Fruit fly (Drosophila melanogaster) whole organism, embryonic: ENCODE data around the gene CG13676.
A peak's percentile ranks its signal among the peaks of the same experiment; 100 is the strongest.

Experiments used
- Asciz ChIP-seq: fragments of 200-800 bp; sonication (Bioruptor generic); optimal IDR thresholded peaks from 2 replicates; lab custom pipeline; 2017; ENCODE audit warnings: missing biosample characterization, mild to moderate bottlenecking, missing genetic modification characterization, missing genetic modification reagents
- Bdp1 ChIP-seq: fragments of 200-800 bp; sonication (Bioruptor generic); optimal IDR thresholded peaks from 3 replicates; lab custom pipeline; 2016; ENCODE audit warnings: missing biosample characterization, missing genetic modification characterization
- CG10431 ChIP-seq: fragments of 200-800 bp; sonication (Bioruptor generic); optimal IDR thresholded peaks from 3 replicates; lab custom pipeline; 2018; ENCODE audit warnings: missing biosample characterization, mild to moderate bottlenecking, missing genetic modification characterization
- CG11093 ChIP-seq: fragments of 200-800 bp; sonication (Bioruptor generic); IDR thresholded peaks from 3 replicates; pipeline ENCODE4 v1.3.6; 2022; ENCODE audit warnings: missing biosample characterization, missing genetic modification characterization
- CG12744 ChIP-seq: fragments of 200-800 bp; sonication (Bioruptor generic); optimal IDR thresholded peaks from 2 replicates; lab custom pipeline; 2016; ENCODE audit warnings: missing biosample characterization, missing genetic modification characterization
- CG12769 ChIP-seq: fragments of 200-800 bp; sonication (Bioruptor generic); optimal IDR thresholded peaks from 2 replicates; lab custom pipeline; 2019; ENCODE audit warnings: missing biosample characterization, mild to moderate bottlenecking, missing genetic modification characterization, moderate library complexity
- CG15514 ChIP-seq: fragments of 200-800 bp; sonication (Bioruptor generic); optimal IDR thresholded peaks from 3 replicates; lab custom pipeline; 2017; ENCODE audit warnings: missing biosample characterization, missing genetic modification characterization, mild to moderate bottlenecking, moderate library complexity, missing genetic modification reagents
- CG16779 ChIP-seq: fragments of 200-800 bp; sonication (Bioruptor generic); IDR thresholded peaks from 2 replicates; pipeline ENCODE4 v1.3.6; 2022; ENCODE audit warnings: missing biosample characterization, missing genetic modification characterization
- CG17186 ChIP-seq: fragments of 200-800 bp; sonication (Bioruptor generic); optimal IDR thresholded peaks from 3 replicates; lab custom pipeline; 2017; ENCODE audit warnings: missing biosample characterization, missing genetic modification reagents, missing genetic modification characterization
- CG17328 ChIP-seq: fragments of 200-800 bp; sonication (Bioruptor generic); IDR thresholded peaks from 2 replicates; pipeline ENCODE4 v1.3.6; 2022; ENCODE audit warnings: missing biosample characterization, missing genetic modification characterization
- CG1832 ChIP-seq: fragments of 200-800 bp; sonication (Bioruptor generic); optimal IDR thresholded peaks from 2 replicates; lab custom pipeline; 2017; ENCODE audit warnings: missing biosample characterization, mild to moderate bottlenecking, missing genetic modification characterization, inconsistent platforms
- CG33213 ChIP-seq: fragments of 200-800 bp; sonication (Bioruptor generic); optimal IDR thresholded peaks from 3 replicates; lab custom pipeline; 2016; ENCODE audit warnings: missing biosample characterization, missing genetic modification characterization
- CG3847 ChIP-seq: fragments of 200-800 bp; sonication (Bioruptor generic); IDR thresholded peaks from 2 replicates; pipeline ENCODE4 v1.3.6; 2022; ENCODE audit warnings: missing biosample characterization, missing genetic modification characterization
- CG42726 ChIP-seq: fragments of 200-800 bp; sonication (Bioruptor generic); IDR thresholded peaks from 2 replicates; pipeline ENCODE4 v1.3.6; 2022; ENCODE audit warnings: missing biosample characterization, missing genetic modification characterization; ENCODE audit not compliant: partially characterized antibody
- CG4707 ChIP-seq: fragments of 200-800 bp; sonication (Bioruptor generic); optimal IDR thresholded peaks from 2 replicates; lab custom pipeline; 2018; ENCODE audit warnings: missing biosample characterization, mild to moderate bottlenecking, missing genetic modification characterization, moderate library complexity
- CG4854 ChIP-seq: fragments of 200-800 bp; sonication (Bioruptor generic); optimal IDR thresholded peaks from 2 replicates; lab custom pipeline; 2016; ENCODE audit warnings: missing biosample characterization, missing genetic modification characterization, inconsistent platforms
- CG6175 ChIP-seq: fragments of 200-800 bp; sonication (Bioruptor generic); IDR thresholded peaks from 3 replicates; pipeline ENCODE4 v1.3.6; 2022; ENCODE audit warnings: missing biosample characterization, missing genetic modification characterization
- CG6791 ChIP-seq: fragments of 200-800 bp; sonication (Bioruptor generic); IDR thresholded peaks from 3 replicates; pipeline ENCODE4 v1.3.6; 2022; ENCODE audit warnings: missing biosample characterization, missing genetic modification characterization; ENCODE audit not compliant: partially characterized antibody
- CHES-1-like ChIP-seq: fragments of 200-800 bp; sonication (Bioruptor generic); optimal IDR thresholded peaks from 2 replicates; lab custom pipeline; 2016; ENCODE audit warnings: missing biosample characterization, missing genetic modification characterization
- D19B ChIP-seq: fragments of 200-800 bp; sonication (Bioruptor generic); optimal IDR thresholded peaks from 2 replicates; lab custom pipeline; 2017; ENCODE audit warnings: missing biosample characterization, mild to moderate bottlenecking, missing genetic modification characterization
- Dad ChIP-seq: fragments of 200-800 bp; sonication (Bioruptor generic); optimal IDR thresholded peaks from 3 replicates; lab custom pipeline; 2016; ENCODE audit warnings: missing biosample characterization, missing genetic modification characterization
- Dref ChIP-seq: fragments of 200-800 bp; sonication (Bioruptor generic); IDR thresholded peaks from 2 replicates; pipeline ENCODE4 v1.3.6; 2022; ENCODE audit warnings: missing biosample characterization, missing genetic modification characterization
- MESR4 ChIP-seq: fragments of 200-800 bp; sonication (Bioruptor generic); optimal IDR thresholded peaks from 2 replicates; lab custom pipeline; 2018; ENCODE audit warnings: missing biosample characterization, mild to moderate bottlenecking, missing genetic modification characterization, moderate library complexity
- Max ChIP-seq: fragments of 200-800 bp; sonication (Bioruptor generic); optimal IDR thresholded peaks from 2 replicates; lab custom pipeline; 2016; ENCODE audit warnings: missing biosample characterization, mild to moderate bottlenecking, missing genetic modification characterization
- Sin3A ChIP-seq: fragments of >200 bp; optimal IDR thresholded peaks from 2 replicates; lab custom pipeline; 2018
- YL-1 ChIP-seq: fragments of 200-800 bp; sonication (Bioruptor generic); optimal IDR thresholded peaks from 3 replicates; lab custom pipeline; 2017; ENCODE audit warnings: missing biosample characterization, mild to moderate bottlenecking, missing genetic modification characterization
- ac ChIP-seq: fragments of 200-800 bp; sonication (Bioruptor generic); optimal IDR thresholded peaks from 3 replicates; lab custom pipeline; 2017; ENCODE audit warnings: missing biosample characterization, mild to moderate bottlenecking, missing genetic modification characterization
- al ChIP-seq: fragments of 200-800 bp; sonication (Bioruptor generic); IDR thresholded peaks from 2 replicates; pipeline ENCODE4 v1.3.6; 2022; ENCODE audit warnings: missing biosample characterization, missing genetic modification characterization
- cg ChIP-seq: fragments of 200-800 bp; sonication (Bioruptor generic); optimal IDR thresholded peaks from 3 replicates; lab custom pipeline; 2019; ENCODE audit warnings: missing biosample characterization, mild to moderate bottlenecking, missing genetic modification characterization, moderate library complexity
- crc ChIP-seq: fragments of 200-800 bp; sonication (Bioruptor generic); optimal IDR thresholded peaks from 2 replicates; lab custom pipeline; 2016; ENCODE audit warnings: missing biosample characterization, missing genetic modification characterization
- emc ChIP-seq: fragments of 200-800 bp; sonication (Bioruptor generic); optimal IDR thresholded peaks from 2 replicates; lab custom pipeline; 2016; ENCODE audit warnings: missing biosample characterization, missing genetic modification characterization
- ems ChIP-seq: fragments of 200-800 bp; sonication (Bioruptor generic); optimal IDR thresholded peaks from 3 replicates; lab custom pipeline; 2016; ENCODE audit warnings: missing biosample characterization, missing genetic modification characterization
- esg ChIP-seq: fragments of 200-800 bp; sonication (Bioruptor generic); conservative IDR thresholded peaks from 2 replicates; pipeline ENCODE4 v1.3.6; 2022; ENCODE audit warnings: missing biosample characterization, missing genetic modification characterization
- fd102C ChIP-seq: fragments of 200-800 bp; sonication (Bioruptor generic); optimal IDR thresholded peaks from 2 replicates; lab custom pipeline; 2018; ENCODE audit warnings: missing biosample characterization, mild to moderate bottlenecking, missing genetic modification characterization, moderate library complexity
- hbn ChIP-seq: fragments of 200-800 bp; sonication (Bioruptor generic); IDR thresholded peaks from 2 replicates; pipeline ENCODE4 v1.3.6; 2022; ENCODE audit warnings: missing biosample characterization, missing genetic modification characterization; ENCODE audit not compliant: partially characterized antibody
- her ChIP-seq: fragments of 200-800 bp; sonication (Bioruptor generic); optimal IDR thresholded peaks from 2 replicates; lab custom pipeline; 2016; ENCODE audit warnings: missing biosample characterization, missing genetic modification characterization
- jumu ChIP-seq: fragments of 200-800 bp; sonication (Bioruptor generic); optimal IDR thresholded peaks from 3 replicates; lab custom pipeline; 2016; ENCODE audit warnings: missing biosample characterization, missing genetic modification characterization
- knrl ChIP-seq: fragments of 200-800 bp; sonication (Bioruptor generic); IDR thresholded peaks from 3 replicates; pipeline ENCODE4 v1.3.6; 2022; ENCODE audit warnings: missing biosample characterization, missing genetic modification characterization; ENCODE audit not compliant: partially characterized antibody
- nmo ChIP-seq: fragments of 200-800 bp; sonication (Bioruptor generic); optimal IDR thresholded peaks from 2 replicates; lab custom pipeline; 2018; ENCODE audit warnings: missing biosample characterization, mild to moderate bottlenecking, missing genetic modification characterization, moderate library complexity
- pros ChIP-seq: fragments of 200-800 bp; sonication (Bioruptor generic); optimal IDR thresholded peaks from 3 replicates; lab custom pipeline; 2019; ENCODE audit warnings: missing biosample characterization, mild to moderate bottlenecking, missing genetic modification characterization, moderate library complexity
- psq ChIP-seq: fragments of 200-800 bp; sonication (Bioruptor generic); optimal IDR thresholded peaks from 2 replicates; lab custom pipeline; 2017; ENCODE audit warnings: missing biosample characterization, missing genetic modification characterization
- row ChIP-seq: fragments of 200-800 bp; sonication (Bioruptor generic); IDR thresholded peaks from 3 replicates; pipeline ENCODE4 v1.3.6; 2022; ENCODE audit warnings: missing biosample characterization, missing genetic modification characterization
- sens ChIP-seq: fragments of 200-800 bp; sonication (Bioruptor generic); peaks from one replicate; lab custom pipeline; 2016; ENCODE audit warnings: missing biosample characterization, missing genetic modification characterization
- sima ChIP-seq: fragments of 200-800 bp; sonication (Bioruptor generic); optimal IDR thresholded peaks from 2 replicates; lab custom pipeline; 2016; ENCODE audit warnings: missing biosample characterization, missing genetic modification characterization
- sisA ChIP-seq: fragments of 200-800 bp; sonication (Bioruptor generic); IDR thresholded peaks from 2 replicates; pipeline ENCODE4 v1.3.6; 2022; ENCODE audit warnings: missing biosample characterization, missing genetic modification characterization
- stc ChIP-seq: fragments of 200-800 bp; sonication (Bioruptor generic); IDR thresholded peaks from 2 replicates; pipeline ENCODE4 v1.3.6; 2022; ENCODE audit warnings: missing biosample characterization, missing genetic modification characterization
- tap ChIP-seq: fragments of 200-800 bp; optimal IDR thresholded peaks from 3 replicates; lab custom pipeline; 2019; ENCODE audit warnings: missing biosample characterization, mild to moderate bottlenecking, missing genetic modification characterization, moderate library complexity
- tin ChIP-seq: fragments of 200-800 bp; sonication (Bioruptor generic); optimal IDR thresholded peaks from 3 replicates; lab custom pipeline; 2016; ENCODE audit warnings: missing biosample characterization, missing genetic modification characterization
- tna ChIP-seq: fragments of 200-800 bp; sonication (Bioruptor generic); IDR thresholded peaks from 2 replicates; pipeline ENCODE4 v1.3.6; 2022; ENCODE audit warnings: missing biosample characterization, missing genetic modification characterization; ENCODE audit not compliant: partially characterized antibody
- unpg ChIP-seq: fragments of 200-800 bp; sonication (Bioruptor generic); optimal IDR thresholded peaks from 3 replicates; lab custom pipeline; 2018; ENCODE audit warnings: missing biosample characterization, mild to moderate bottlenecking, missing genetic modification characterization, moderate library complexity
- vvl ChIP-seq: fragments of 200-800 bp; sonication (Bioruptor generic); IDR thresholded peaks from 2 replicates; pipeline ENCODE4 v1.3.6; 2022; ENCODE audit warnings: missing biosample characterization, missing genetic modification characterization
- zfh2 ChIP-seq: fragments of 200-800 bp; sonication (Bioruptor generic); optimal IDR thresholded peaks from 2 replicates; lab custom pipeline; 2016; ENCODE audit warnings: missing biosample characterization, missing genetic modification characterization

CG13676 gene

DNA sequence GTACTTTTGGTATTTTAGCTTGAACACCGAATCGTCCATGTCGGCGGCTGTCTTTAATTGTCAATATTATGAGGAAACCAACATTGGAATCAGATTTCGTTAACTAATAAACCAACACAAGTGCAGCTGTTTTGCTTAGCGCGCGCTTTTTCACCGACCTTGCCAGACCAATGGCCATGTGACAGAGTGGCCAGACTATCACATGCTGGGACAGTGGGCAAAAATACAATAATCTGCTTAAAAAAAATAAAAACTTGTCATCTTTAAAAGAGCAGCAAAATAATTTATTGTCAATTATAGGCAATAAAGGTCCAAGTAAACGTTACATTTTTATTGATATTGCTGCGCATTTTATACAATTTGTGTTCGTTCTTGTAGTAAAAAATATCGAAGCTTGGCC is 24.2 kb upstream of the CG13676 start, which contains the start of gene RecQ4 (continued):
- TF ChIP-seq ac (GFP tag; lab: Kevin White, UChicago): peak; percentile 13
- no peak for TF ChIP-seq CG10431
- TF ChIP-seq CG17328 (GFP tag; lab: Robert Waterston, UW): no peak
- peak; percentile 16 for TF ChIP-seq Dad
- peak; percentile 47 for TF ChIP-seq cg (GFP tag; lab: Kevin White, UChicago)
- no peak for TF ChIP-seq emc (GFP tag; lab: Kevin White, UChicago)
- TF ChIP-seq Sin3A (lab: Kevin White, UChicago): no peak
- TF ChIP-seq CG16779 (GFP tag; lab: Robert Waterston, UW): no peak
- peak; percentile 25 for TF ChIP-seq tin (GFP tag; lab: Kevin White, UChicago)
- TF ChIP-seq Asciz (GFP tag; lab: Kevin White, UChicago): no peak
- TF ChIP-seq esg: no peak
- TF ChIP-seq al: no peak
- TF ChIP-seq jumu (GFP tag; lab: Kevin White, UChicago): no peak
- no peak for TF ChIP-seq crc
- TF ChIP-seq CG12769 (tag; lab: Kevin White, UChicago): no peak
- TF ChIP-seq sisA (GFP tag; lab: Robert Waterston, UW): no peak
- peak; percentile 52; the same call in 1 of the 2 replicates for TF ChIP-seq CG42726 (GFP tag; lab: Robert Waterston, UW)
- TF ChIP-seq Max (GFP tag; lab: Kevin White, UChicago): no peak
- peak; percentile 62 for TF ChIP-seq CG15514
- no peak for TF ChIP-seq psq (GFP tag; lab: Kevin White, UChicago)
- peak; percentile 90 for TF ChIP-seq row (GFP tag; lab: Robert Waterston, UW)
- no peak for TF ChIP-seq stc (GFP tag; lab: Robert Waterston, UW)
- no peak for TF ChIP-seq CG1832 (GFP tag; lab: Kevin White, UChicago)
- TF ChIP-seq CG3847 (GFP tag; lab: Robert Waterston, UW): peak; percentile 87
- peak; percentile 42 for TF ChIP-seq nmo (GFP tag; lab: Kevin White, UChicago)
- TF ChIP-seq CG33213 (GFP tag; lab: Kevin White, UChicago): no peak
- peak; percentile 100 for TF ChIP-seq CG4707 (GFP tag; lab: Kevin White, UChicago)
- TF ChIP-seq vvl (GFP tag; lab: Robert Waterston, UW): peak; percentile 19; the same call in 1 of the 2 replicates
- peak; percentile 37; the same call in 1 of the 3 replicates for TF ChIP-seq CG6791 (GFP tag; lab: Robert Waterston, UW)
- no peak for TF ChIP-seq CG4854 (GFP tag; lab: Kevin White, UChicago)
- TF ChIP-seq unpg (GFP tag; lab: Kevin White, UChicago): no peak
- TF ChIP-seq Bdp1 (GFP tag; lab: Kevin White, UChicago): no peak
- TF ChIP-seq CHES-1-like (GFP tag; lab: Kevin White, UChicago): no peak
- no peak for TF ChIP-seq CG12744 (GFP tag; lab: Kevin White, UChicago)
- peak; percentile 25; the same call in 1 of the 2 replicates for TF ChIP-seq hbn
- peak; percentile 26; the same call in 1 of the 3 replicates for TF ChIP-seq knrl
- peak; percentile 17 for TF ChIP-seq ems (GFP tag; lab: Kevin White, UChicago)
- no peak for TF ChIP-seq tap (tag; lab: Kevin White, UChicago)
- no peak for TF ChIP-seq tna (GFP tag; lab: Robert Waterston, UW)
- peak; percentile 77 for TF ChIP-seq sens (GFP tag; lab: Kevin White, UChicago)
- no peak for TF ChIP-seq Dref
- no peak for TF ChIP-seq sima (GFP tag; lab: Kevin White, UChicago)
- peak; percentile 10 for TF ChIP-seq zfh2 (GFP tag; lab: Kevin White, UChicago)
- no peak for TF ChIP-seq D19B (GFP tag; lab: Kevin White, UChicago)
- no peak for TF ChIP-seq pros (GFP tag; lab: Kevin White, UChicago)
- peak; percentile 40 for TF ChIP-seq YL-1 (GFP tag; lab: Kevin White, UChicago)
- TF ChIP-seq CG6175 (GFP tag; lab: Robert Waterston, UW): no peak
- TF ChIP-seq CG11093 (GFP tag; lab: Robert Waterston, UW): no peak
- TF ChIP-seq fd102C (GFP tag; lab: Kevin White, UChicago): no peak
- no peak for TF ChIP-seq her
- no peak for TF ChIP-seq CG17186 (GFP tag; lab: Kevin White, UChicago)
- TF ChIP-seq MESR4 (GFP tag; lab: Kevin White, UChicago): peak; percentile 4
